Worm (Caenorhabditis elegans) whole organism, young adult: ENCODE measurements around the gene cyp-37A1.

Experiments
- F37B4.10 ChIP-seq: fragments of 200-800 bp; sonication (Bioruptor generic); IDR thresholded peaks from 2 replicates; pipeline ENCODE4 v1.3.6; 2022; ENCODE audit warnings: missing genetic modification characterization, missing compliant biosample characterization
- cebp-1 ChIP-seq, 2 experiments: fragments of 200-800 bp in 1 of 2; sonication (Bioruptor generic) in 1 of 2; sonication (generic microtip) in 1 of 2; IDR thresholded peaks in 1 of 2; optimal IDR thresholded peaks in 1 of 2; 2 replicates each; pipeline versions ENCODE4 v1.3.6 to Lab custom; 2017 to 2022; ENCODE audit warnings: missing compliant biosample characterization in 2 of 2, missing genetic modification characterization in 2 of 2, mild to moderate bottlenecking in 1 of 2, missing genetic modification reagents in 1 of 2, moderate library complexity in 1 of 2
- snpc-4 ChIP-seq, 5 experiments: fragments of 150-350 bp in 1 of 5; sonication (generic microtip) in 4 of 5; optimal IDR thresholded peaks; 2 replicates each; lab custom pipeline; 2014 to 2018; ENCODE audit warnings: missing genetic modification characterization in 5 of 5, missing biosample characterization in 3 of 5, antibody characterized with exemption in 2 of 5, mild to moderate bottlenecking in 2 of 5, missing compliant biosample characterization in 2 of 5, missing genotype in 2 of 5, moderate library complexity in 2 of 5, missing genetic modification reagents in 1 of 5
- unc-130 ChIP-seq: sonication (generic microtip); optimal IDR thresholded peaks from 2 replicates; lab custom pipeline; 2016; ENCODE audit warnings: missing genetic modification reagents, missing genetic modification characterization, missing compliant biosample characterization

- no peak for TF ChIP-seq unc-130 (GFP tag; lab: Kevin White, UChicago)
- peak; percentile 6 for TF ChIP-seq snpc-4 (GFP tag; optimal IDR thresholded peaks at IDR 0.05; lab: Kevin White, UChicago)
- peak in 3 of 4 experiments; percentile 18 to 69 (median 66) for TF ChIP-seq snpc-4 (tag; optimal IDR thresholded peaks at IDR 0.05; lab: Kevin White, UChicago)
- no peak for TF ChIP-seq F37B4.10 (GFP tag; lab: Robert Waterston, UW)
- TF ChIP-seq cebp-1 (GFP tag; IDR thresholded peaks at IDR 0.05; lab: Robert Waterston, UW): no peak
- peak; percentile 71 for TF ChIP-seq cebp-1 (tag; optimal IDR thresholded peaks at IDR 0.05; lab: Kevin White, UChicago)
Observed at ce11 chrII:14050506-14050905, 33.7 kb upstream of the cyp-37A1 start.
